Worm (Caenorhabditis elegans) whole organism, midembryonic: ENCODE data around the gene F53F8.7.

ENCODE experiments used
- T22C8.4 ChIP-seq: fragments of 200-800 bp; sonication (Bioruptor generic); IDR thresholded peaks from 2 replicates; pipeline ENCODE4 v1.3.6; 2022; ENCODE audit warnings: missing genetic modification characterization, missing compliant biosample characterization
- klf-2 ChIP-seq: fragments of 200-800 bp; sonication (Bioruptor generic); conservative IDR thresholded peaks from 2 replicates; pipeline ENCODE4 v1.3.6; 2022; ENCODE audit warnings: missing genetic modification reagents, missing genetic modification characterization, missing compliant biosample characterization
- med-1 ChIP-seq: sonication (generic microtip); optimal IDR thresholded peaks from 2 replicates; lab custom pipeline; 2017; ENCODE audit warnings: missing genetic modification characterization, mild to moderate bottlenecking, missing compliant biosample characterization, antibody characterized with exemption, missing genetic modification reagents; ENCODE audit not compliant: insufficient read depth
- ztf-23 ChIP-seq: fragments of 200-800 bp; sonication (Bioruptor generic); IDR thresholded peaks from 2 replicates; pipeline ENCODE4 v1.3.6; 2022; ENCODE audit warnings: missing genetic modification reagents, missing genetic modification characterization, missing compliant biosample characterization

DNA sequence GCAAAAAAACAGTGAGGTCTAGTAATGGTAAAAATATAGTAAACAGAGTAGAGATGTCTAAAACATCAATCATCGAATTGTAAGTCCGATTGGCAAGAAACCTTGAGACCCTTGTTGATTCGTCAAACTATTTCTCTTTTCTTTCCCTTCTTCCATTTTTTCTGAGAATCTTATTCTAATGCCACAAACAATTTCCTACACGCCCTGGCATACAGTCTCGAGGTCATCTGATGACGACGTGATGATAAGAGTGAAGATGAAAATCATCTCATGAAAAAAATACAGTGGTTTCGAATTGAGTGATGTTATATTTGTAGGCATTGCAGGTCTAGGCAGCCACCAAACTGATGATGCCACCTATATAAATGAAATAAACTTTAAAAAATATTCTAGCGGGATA is 5.3 kb downstream of the F53F8.7 start:
- TF ChIP-seq med-1 (no peak), T22C8.4 (GFP tag; lab: Robert Waterston, UW) (no peak), ztf-23 (GFP tag; lab: Robert Waterston, UW) (no peak), klf-2 (GFP tag; lab: Robert Waterston, UW) (no peak)
